Fruit fly (Drosophila melanogaster): ENCODE results near the gene CG8838.

CG8838 gene

dm6 chr2L:3397594-3398073 lies 40.2 kb downstream of the CG8838 start, which contains the start of gene CG34175 (continued):
- no peak for TF ChIP-seq dimm (GFP tag; IDR thresholded peaks at IDR 0.05)
- TF ChIP-seq pzg (GFP tag; optimal IDR thresholded peaks at IDR 0.05), result no peak
- TF ChIP-seq CG1233 (GFP tag; optimal IDR thresholded peaks at IDR 0.05), result no peak
- no peak for TF ChIP-seq Spps (tag; optimal IDR thresholded peaks at IDR 0.05)
- peak; percentile 22 for TF ChIP-seq CG6813 (GFP tag; optimal IDR thresholded peaks at IDR 0.05)
- peak; percentile 27 for TF ChIP-seq CG18599 (GFP tag; optimal IDR thresholded peaks at IDR 0.05)
- TF ChIP-seq CG15696 (tag; optimal IDR thresholded peaks at IDR 0.05), result no peak
- TF ChIP-seq CG13123 (GFP tag; optimal IDR thresholded peaks at IDR 0.05), result no peak
- peak; percentile 22 for TF ChIP-seq CG17568 (GFP tag; optimal IDR thresholded peaks at IDR 0.05)
- TF ChIP-seq sug (tag; optimal IDR thresholded peaks at IDR 0.05), result no peak
- TF ChIP-seq CG11085 (GFP tag; IDR thresholded peaks at IDR 0.05), result no peak
- peak; percentile 78 for TF ChIP-seq sens (GFP tag)
- TF ChIP-seq abd-A (tag; optimal IDR thresholded peaks at IDR 0.05), result no peak
- peak; percentile 62 for TF ChIP-seq PHDP (tag; optimal IDR thresholded peaks at IDR 0.05)
- no peak for TF ChIP-seq Dfd (GFP tag; optimal IDR thresholded peaks at IDR 0.05)
- TF ChIP-seq CG13624 (GFP tag; optimal IDR thresholded peaks at IDR 0.05), result no peak
- TF ChIP-seq CG11093 (GFP tag; IDR thresholded peaks at IDR 0.05), result no peak
- TF ChIP-seq Ravus (GFP tag; IDR thresholded peaks at IDR 0.05), result no peak
- TF ChIP-seq CG12744 (GFP tag; optimal IDR thresholded peaks at IDR 0.05), result no peak
- TF ChIP-seq lab (GFP tag; optimal IDR thresholded peaks at IDR 0.05), result peak; percentile 48
- peak; percentile 11 for TF ChIP-seq CG3281 (GFP tag; optimal IDR thresholded peaks at IDR 0.05)
- TF ChIP-seq nau (GFP tag; optimal IDR thresholded peaks at IDR 0.05), result no peak
- no peak for TF ChIP-seq CG3726 (GFP tag; IDR thresholded peaks at IDR 0.05)
- no peak for TF ChIP-seq rib (GFP tag; IDR thresholded peaks at IDR 0.05)
- TF ChIP-seq Gug (GFP tag; IDR thresholded peaks at IDR 0.05), result no peak
- no peak for TF ChIP-seq CG17359 (tag; optimal IDR thresholded peaks at IDR 0.05)
- no peak for TF ChIP-seq Usf (GFP tag; optimal IDR thresholded peaks at IDR 0.05)
- TF ChIP-seq Poxn (GFP tag; IDR thresholded peaks at IDR 0.05), result no peak
- TF ChIP-seq fd3F (GFP tag; optimal IDR thresholded peaks at IDR 0.05), result peak; percentile 25
- no peak for TF ChIP-seq CG2875 (GFP tag; optimal IDR thresholded peaks at IDR 0.05)
- TF ChIP-seq so (GFP tag; IDR thresholded peaks at IDR 0.05), result no peak
- TF ChIP-seq CG12155 (GFP tag; optimal IDR thresholded peaks at IDR 0.05), result no peak
- no peak for TF ChIP-seq row (GFP tag; IDR thresholded peaks at IDR 0.05)
- TF ChIP-seq jigr1 (GFP tag; IDR thresholded peaks at IDR 0.05), result no peak
- TF ChIP-seq NK7.1 (GFP tag; optimal IDR thresholded peaks at IDR 0.05), result no peak
- TF ChIP-seq Blimp-1 (GFP tag; optimal IDR thresholded peaks at IDR 0.05), result peak; percentile 51
- TF ChIP-seq CG11456 (GFP tag; IDR thresholded peaks at IDR 0.05), result no peak
- peak; percentile 27 for TF ChIP-seq CG18764 (GFP tag; optimal IDR thresholded peaks at IDR 0.05)
- TF ChIP-seq CG7963 (GFP tag; IDR thresholded peaks at IDR 0.05; ENCODE audit: partially characterized antibody), result no peak
- no peak for TF ChIP-seq Hr39 (optimal IDR thresholded peaks at IDR 0.05)
- peak; percentile 41 for TF ChIP-seq CG3407 (GFP tag; optimal IDR thresholded peaks at IDR 0.05)
- peak; percentile 9 for TF ChIP-seq CG15011 (GFP tag; optimal IDR thresholded peaks at IDR 0.05)
- no peak for TF ChIP-seq CG8089 (GFP tag; optimal IDR thresholded peaks at IDR 0.05)
- TF ChIP-seq CG4820 (GFP tag; optimal IDR thresholded peaks at IDR 0.05), result no peak
- no peak for TF ChIP-seq CG9215 (GFP tag; IDR thresholded peaks at IDR 0.05)
- peak; percentile 50 for TF ChIP-seq CG2678 (tag; optimal IDR thresholded peaks at IDR 0.05)
- no peak for TF ChIP-seq ranshi (GFP tag; IDR thresholded peaks at IDR 0.05)
- TF ChIP-seq CG10959 (GFP tag; IDR thresholded peaks at IDR 0.05), result no peak
- TF ChIP-seq tll (GFP tag; optimal IDR thresholded peaks at IDR 0.05), result no peak
- no peak for TF ChIP-seq Hey (tag; optimal IDR thresholded peaks at IDR 0.05)
- TF ChIP-seq ro (GFP tag; IDR thresholded peaks at IDR 0.05), result no peak
- TF ChIP-seq CG12236 (GFP tag; optimal IDR thresholded peaks at IDR 0.05), result no peak

Data from whole organism, embryonic.